Worm (Caenorhabditis elegans): ENCODE data around the gene ech-4.

The ech-4 gene

DNA sequence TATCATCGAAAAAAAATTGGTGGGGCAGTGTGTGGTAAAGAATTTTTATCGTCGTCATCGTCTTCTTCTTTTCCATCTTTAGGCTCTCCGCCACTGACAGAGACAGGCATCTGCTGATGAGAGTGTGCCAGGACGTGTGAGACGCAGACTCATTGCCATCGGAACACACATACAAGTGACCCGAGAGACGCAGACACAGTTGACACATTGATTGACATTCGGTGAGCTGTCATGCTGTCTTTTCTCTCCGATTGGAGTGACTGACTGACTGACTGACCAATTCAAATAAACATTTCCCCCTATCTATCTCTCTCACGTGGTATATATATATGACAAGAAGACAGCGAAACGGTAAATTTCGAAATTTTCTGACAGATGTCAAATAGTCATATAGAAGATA lies 30.3 kb downstream of the ech-4 start (continued):
- TF ChIP-seq Y56A3A.18 (GFP tag; IDR thresholded peaks at IDR 0.05), result peak; percentile 53; the same call in 1 of the 2 replicates
- no peak for TF ChIP-seq Y79H2A.3 (GFP tag; conservative IDR thresholded peaks at IDR 0.05)
- TF ChIP-seq F55B11.4 (tag; optimal IDR thresholded peaks at IDR 0.05; ENCODE audit: borderline replicate concordance, insufficient read depth), result no peak
- TF ChIP-seq die-1 (tag; optimal IDR thresholded peaks at IDR 0.05), result peak; percentile 46
- peak; percentile 87 for TF ChIP-seq atf-7 (tag; optimal IDR thresholded peaks at IDR 0.05)
- peak; percentile 4 for TF ChIP-seq ztf-18 (tag; optimal IDR thresholded peaks at IDR 0.05)
- no peak for TF ChIP-seq egrh-3 (GFP tag; IDR thresholded peaks at IDR 0.05)
- peak; percentile 85 for TF ChIP-seq chd-7 (tag; optimal IDR thresholded peaks at IDR 0.05)
- no peak for TF ChIP-seq cebp-2 (GFP tag; IDR thresholded peaks at IDR 0.05)
- TF ChIP-seq unc-62 (GFP tag; optimal IDR thresholded peaks at IDR 0.05), result peak; percentile 98
- peak; percentile 68 for TF ChIP-seq mcd-1 (GFP tag; IDR thresholded peaks at IDR 0.05)
- peak; percentile 74 for TF ChIP-seq egl-44 (GFP tag; IDR thresholded peaks at IDR 0.05)
- TF ChIP-seq pbrm-1 (GFP tag; IDR thresholded peaks at IDR 0.05), result no peak
- peak; percentile 91 for TF ChIP-seq ztf-22 (GFP tag; optimal IDR thresholded peaks at IDR 0.05)
- no peak for TF ChIP-seq hmg-20 (GFP tag; IDR thresholded peaks at IDR 0.05)
- TF ChIP-seq Y53F4B.3 (GFP tag; IDR thresholded peaks at IDR 0.05), result no peak
- TF ChIP-seq lsy-27 (tag; optimal IDR thresholded peaks at IDR 0.05; ENCODE audit: borderline replicate concordance, insufficient read depth), result no peak
- TF ChIP-seq tbx-9 (tag; optimal IDR thresholded peaks at IDR 0.05; ENCODE audit: borderline replicate concordance), result no peak
- TF ChIP-seq mes-4 (tag; optimal IDR thresholded peaks at IDR 0.05), result no peak
- TF ChIP-seq C06A6.2 (GFP tag; conservative IDR thresholded peaks at IDR 0.05), result peak; percentile 82
- no peak for TF ChIP-seq snpc-3.4 (tag; optimal IDR thresholded peaks at IDR 0.05)
- no peak for TF ChIP-seq nhr-120 (GFP tag; IDR thresholded peaks at IDR 0.05)
- no peak for TF ChIP-seq F23B12.7 (tag; optimal IDR thresholded peaks at IDR 0.05; ENCODE audit: insufficient read depth)
- TF ChIP-seq nfya-2 (GFP tag; IDR thresholded peaks at IDR 0.05), result no peak
- TF ChIP-seq attf-5 (GFP tag; optimal IDR thresholded peaks at IDR 0.05), result peak; percentile 93
- peak; percentile 92 for TF ChIP-seq dox-1 (GFP tag; IDR thresholded peaks at IDR 0.05)
- peak; percentile 77 for TF ChIP-seq K12H6.12 (tag; optimal IDR thresholded peaks at IDR 0.05)
- 0 out of 2 replicates have a peak, but pooled peaks have one; percentile 12 for TF ChIP-seq ceh-40 (GFP tag; IDR thresholded peaks at IDR 0.05)
- TF ChIP-seq B0035.1 (tag; optimal IDR thresholded peaks at IDR 0.05), result no peak
- peak; percentile 59 for TF ChIP-seq tbp1 (GFP tag; optimal IDR thresholded peaks at IDR 0.05)
- no peak for TF ChIP-seq snpc-1.1 (tag; optimal IDR thresholded peaks at IDR 0.05; ENCODE audit: insufficient read depth)
- no peak for TF ChIP-seq F49E8.2 (tag; optimal IDR thresholded peaks at IDR 0.05; ENCODE audit: insufficient read depth)
- no peak for TF ChIP-seq xnd-1 (tag; optimal IDR thresholded peaks at IDR 0.05)
- peak; percentile 92 for TF ChIP-seq B0336.3 (GFP tag; IDR thresholded peaks at IDR 0.05)
- TF ChIP-seq F52B5.7 (tag; optimal IDR thresholded peaks at IDR 0.05), result no peak
- no peak for TF ChIP-seq B0019.2 (GFP tag; conservative IDR thresholded peaks at IDR 0.05)
- TF ChIP-seq lag-1 (GFP tag; IDR thresholded peaks at IDR 0.05), result no peak
- TF ChIP-seq nfyb-1 (GFP tag; IDR thresholded peaks at IDR 0.05), result peak; percentile 85
- peak; percentile 42 for TF ChIP-seq F22D6.2 (tag; optimal IDR thresholded peaks at IDR 0.05)
- peak; percentile 66 for TF ChIP-seq cebp-1 (GFP tag; IDR thresholded peaks at IDR 0.05)
- peak; percentile 90 for TF ChIP-seq cebp-1 (tag; optimal IDR thresholded peaks at IDR 0.05)
- no peak for TF ChIP-seq snpc-4 (GFP tag; optimal IDR thresholded peaks at IDR 0.05)
- peak in 2 of 4 experiments; percentile 55 to 58 for TF ChIP-seq snpc-4 (tag; optimal IDR thresholded peaks at IDR 0.05)
- TF ChIP-seq unc-130 (GFP tag; optimal IDR thresholded peaks at IDR 0.05), result no peak
- TF ChIP-seq nhr-80 (tag; optimal IDR thresholded peaks at IDR 0.05), result peak; percentile 97
- peak; percentile 88 for TF ChIP-seq tlf-1 (GFP tag; optimal IDR thresholded peaks at IDR 0.05)
- TF ChIP-seq let-607 (tag; optimal IDR thresholded peaks at IDR 0.05), result peak; percentile 95 to 96
- no peak for TF ChIP-seq F10E7.11 (tag; optimal IDR thresholded peaks at IDR 0.05)
